Worm (Caenorhabditis elegans): Measurements from ENCODE around the gene C08G9.2.

ce11 chrIV:7658589-7658988, 14.2 kb downstream of the C08G9.2 start, which contains the start of gene C08G9.1:
- TF ChIP-seq skn-1 (tag; optimal IDR thresholded peaks at IDR 0.05) (no peak), mep-1 (tag; optimal IDR thresholded peaks at IDR 0.05) (no peak), nhr-77 (tag; optimal IDR thresholded peaks at IDR 0.05) (no peak), nhr-84 (tag; optimal IDR thresholded peaks at IDR 0.05) (no peak)
